Fruit fly (Drosophila melanogaster) S2 (cell line): Measurements from ENCODE around the gene Rsbp15.

Experiments
- CG8478 ChIP-seq: fragments of >200 bp; optimal IDR thresholded peaks from 2 replicates; lab custom pipeline; 2018
- CTCF ChIP-seq, 2 experiments: fragments of >200 bp; optimal IDR thresholded peaks; 2 replicates each; lab custom pipeline; 2018

- TF ChIP-seq CTCF (optimal IDR thresholded peaks at IDR 0.05; lab: Kevin White, UChicago) = no peak
- TF ChIP-seq CG8478 = no peak
Observed at dm6 chr3R:12260669-12261068, 38.5 kb downstream of the Rsbp15 start, which contains the start of gene CG44038.
